Worm (Caenorhabditis elegans) whole organism, young adult: Measurements from ENCODE around the gene odr-10.

Source experiments
- B0019.2 ChIP-seq: fragments of 200-800 bp; sonication (Bioruptor generic); conservative IDR thresholded peaks from 2 replicates; pipeline ENCODE4 v1.3.6; 2022; ENCODE audit warnings: missing genetic modification reagents, missing genetic modification characterization, missing compliant biosample characterization
- B0035.1 ChIP-seq: sonication (generic microtip); optimal IDR thresholded peaks from 2 replicates; lab custom pipeline; 2016; ENCODE audit warnings: missing genetic modification characterization, mild to moderate bottlenecking, missing compliant biosample characterization, missing genotype, missing genetic modification reagents
- C17E4.6 ChIP-seq: fragments of 200-800 bp; sonication (Bioruptor generic); IDR thresholded peaks from 2 replicates; pipeline ENCODE4 v1.3.6; 2022; ENCODE audit warnings: missing genetic modification reagents, missing genetic modification characterization, missing compliant biosample characterization
- F10E7.11 ChIP-seq: sonication (generic microtip); optimal IDR thresholded peaks from 2 replicates; lab custom pipeline; 2017; ENCODE audit warnings: mild to moderate bottlenecking, missing genetic modification characterization, moderate library complexity, missing compliant biosample characterization
- F22D6.2 ChIP-seq: sonication (generic microtip); optimal IDR thresholded peaks from 2 replicates; lab custom pipeline; 2016; ENCODE audit warnings: mild to moderate bottlenecking, missing genetic modification characterization, missing compliant biosample characterization
- F33H1.4 ChIP-seq: fragments of 200-800 bp; sonication (Bioruptor generic); IDR thresholded peaks from 2 replicates; pipeline ENCODE4 v1.3.6; 2022; ENCODE audit warnings: missing genetic modification reagents, missing genetic modification characterization, missing compliant biosample characterization
- F37B4.10 ChIP-seq: fragments of 200-800 bp; sonication (Bioruptor generic); IDR thresholded peaks from 2 replicates; pipeline ENCODE4 v1.3.6; 2022; ENCODE audit warnings: missing genetic modification characterization, missing compliant biosample characterization
- F52B5.7 ChIP-seq: sonication (generic microtip); optimal IDR thresholded peaks from 2 replicates; lab custom pipeline; 2016; ENCODE audit warnings: mild to moderate bottlenecking, missing genetic modification characterization, missing compliant biosample characterization
- F55B11.4 ChIP-seq: sonication (generic microtip); optimal IDR thresholded peaks from 2 replicates; lab custom pipeline; 2016; ENCODE audit warnings: missing compliant biosample characterization, missing genetic modification characterization, borderline replicate concordance; ENCODE audit not compliant: insufficient read depth
- K12H6.12 ChIP-seq: fragments of 200-800 bp; sonication (Bioruptor generic); optimal IDR thresholded peaks from 2 replicates; lab custom pipeline; 2018; ENCODE audit warnings: mild to moderate bottlenecking, missing genetic modification characterization, missing compliant biosample characterization
- T26A5.8 ChIP-seq: sonication (generic microtip); optimal IDR thresholded peaks from 2 replicates; lab custom pipeline; 2016; ENCODE audit warnings: missing genetic modification characterization, missing compliant biosample characterization
- Y53F4B.3 ChIP-seq: fragments of 200-800 bp; sonication (Bioruptor generic); IDR thresholded peaks from 2 replicates; pipeline ENCODE4 v1.3.6; 2022; ENCODE audit warnings: missing genetic modification reagents, missing genetic modification characterization, missing compliant biosample characterization
- Y67H2A.10 ChIP-seq: fragments of 200-800 bp; sonication (Bioruptor generic); conservative IDR thresholded peaks from 2 replicates; pipeline ENCODE4 v1.3.6; 2022; ENCODE audit warnings: missing genetic modification reagents, missing genetic modification characterization, missing compliant biosample characterization
- ama-1 ChIP-seq, 3 experiments: fragments of 150-350 bp in 1 of 3; sonication (generic microtip) in 2 of 3; optimal IDR thresholded peaks; 2 replicates each; lab custom pipeline; 2014 to 2018; ENCODE audit warnings: missing biosample characterization in 2 of 3, missing genetic modification characterization in 2 of 3, missing genetic modification reagents in 2 of 3
- aptf-3 ChIP-seq: fragments of 200-800 bp; sonication (Bioruptor generic); IDR thresholded peaks from 2 replicates; pipeline ENCODE4 v1.3.6; 2022; ENCODE audit warnings: missing genetic modification characterization, missing compliant biosample characterization
- atf-7 ChIP-seq: sonication (generic microtip); optimal IDR thresholded peaks from 2 replicates; lab custom pipeline; 2017; ENCODE audit warnings: mild to moderate bottlenecking, missing genetic modification characterization, missing compliant biosample characterization
- athp-1 ChIP-seq: sonication (generic microtip); optimal IDR thresholded peaks from 2 replicates; lab custom pipeline; 2017; ENCODE audit warnings: mild to moderate bottlenecking, missing genetic modification characterization, missing compliant biosample characterization
- attf-5 ChIP-seq: fragments of 200-800 bp; sonication (Bioruptor generic); optimal IDR thresholded peaks from 2 replicates; lab custom pipeline; 2018; ENCODE audit warnings: mild to moderate bottlenecking, missing genetic modification characterization, missing compliant biosample characterization
- ccch-3 ChIP-seq: fragments of 200-800 bp; sonication (Bioruptor generic); optimal IDR thresholded peaks from 2 replicates; lab custom pipeline; 2018; ENCODE audit warnings: mild to moderate bottlenecking, missing genetic modification characterization, missing compliant biosample characterization
- cebp-2 ChIP-seq: fragments of 200-800 bp; sonication (Bioruptor generic); IDR thresholded peaks from 2 replicates; pipeline ENCODE4 v1.3.6; 2022; ENCODE audit warnings: missing genetic modification characterization, missing compliant biosample characterization
- ceh-100 ChIP-seq: fragments of 200-800 bp; sonication (Bioruptor generic); IDR thresholded peaks from 2 replicates; pipeline ENCODE4 v1.3.6; 2022; ENCODE audit warnings: missing genetic modification reagents, missing genetic modification characterization, missing compliant biosample characterization
- ceh-91 ChIP-seq: fragments of 200-800 bp; sonication (Bioruptor generic); IDR thresholded peaks from 2 replicates; pipeline ENCODE4 v1.3.6; 2022; ENCODE audit warnings: missing genetic modification reagents, missing genetic modification characterization, missing compliant biosample characterization
- dpff-1 ChIP-seq: sonication (generic microtip); optimal IDR thresholded peaks from 2 replicates; lab custom pipeline; 2017; ENCODE audit warnings: mild to moderate bottlenecking, missing genetic modification characterization, missing compliant biosample characterization
- dpl-1 ChIP-seq: fragments of 150-350 bp; optimal IDR thresholded peaks from 2 replicates; lab custom pipeline; 2014; ENCODE audit warnings: missing biosample characterization, missing genetic modification reagents, missing genetic modification characterization
- hmg-1.2 ChIP-seq: fragments of 200-800 bp; sonication (Bioruptor generic); IDR thresholded peaks from 2 replicates; pipeline ENCODE4 v1.3.6; 2022; ENCODE audit warnings: missing genetic modification reagents, missing genetic modification characterization, missing compliant biosample characterization
- hmg-20 ChIP-seq: fragments of 200-800 bp; sonication (Bioruptor generic); IDR thresholded peaks from 2 replicates; pipeline ENCODE4 v1.3.6; 2022; ENCODE audit warnings: missing genetic modification reagents, missing genetic modification characterization, missing compliant biosample characterization
- hsf-1 ChIP-seq: fragments of 200-800 bp; sonication (Bioruptor generic); IDR thresholded peaks from 2 replicates; pipeline ENCODE4 v1.3.6; 2022; ENCODE audit warnings: missing genetic modification reagents, missing genetic modification characterization, missing compliant biosample characterization
- let-526 ChIP-seq: fragments of 200-800 bp; sonication (Bioruptor generic); IDR thresholded peaks from 2 replicates; pipeline ENCODE4 v1.3.6; 2022; ENCODE audit warnings: missing genetic modification reagents, missing genetic modification characterization, missing compliant biosample characterization
- lir-1 ChIP-seq: fragments of 200-800 bp; sonication (Bioruptor generic); conservative IDR thresholded peaks from 2 replicates; pipeline ENCODE4 v1.3.6; 2022; ENCODE audit warnings: missing genetic modification reagents, missing genetic modification characterization, missing compliant biosample characterization
- madf-6 ChIP-seq: fragments of 200-800 bp; sonication (Bioruptor generic); IDR thresholded peaks from 2 replicates; pipeline ENCODE4 v1.3.6; 2022; ENCODE audit warnings: missing genetic modification reagents, missing genetic modification characterization, missing compliant biosample characterization
- mel-28 ChIP-seq: sonication (generic microtip); optimal IDR thresholded peaks from 2 replicates; lab custom pipeline; 2016; ENCODE audit warnings: borderline replicate concordance, mild to moderate bottlenecking, missing genetic modification characterization, missing compliant biosample characterization
- nfya-1 ChIP-seq: sonication (generic microtip); optimal IDR thresholded peaks from 2 replicates; lab custom pipeline; 2017; ENCODE audit warnings: antibody characterized with exemption, missing compliant biosample characterization, missing genetic modification characterization, borderline replicate concordance; ENCODE audit not compliant: insufficient read depth
- nfya-2 ChIP-seq: fragments of 200-800 bp; sonication (Bioruptor generic); IDR thresholded peaks from 2 replicates; pipeline ENCODE4 v1.3.6; 2022; ENCODE audit warnings: missing genetic modification reagents, missing genetic modification characterization, missing compliant biosample characterization
- nhr-27 ChIP-seq: fragments of 200-800 bp; sonication (Bioruptor generic); optimal IDR thresholded peaks from 2 replicates; lab custom pipeline; 2018; ENCODE audit warnings: mild to moderate bottlenecking, missing genetic modification characterization, moderate library complexity, missing compliant biosample characterization
- nhr-80 ChIP-seq: sonication (generic microtip); optimal IDR thresholded peaks from 2 replicates; lab custom pipeline; 2016; ENCODE audit warnings: missing genetic modification characterization, missing compliant biosample characterization
- nhr-90 ChIP-seq: sonication (generic microtip); optimal IDR thresholded peaks from 2 replicates; lab custom pipeline; 2016; ENCODE audit warnings: missing genotype, mild to moderate bottlenecking, missing genetic modification characterization, missing compliant biosample characterization
- pha-4 ChIP-seq: fragments of 150-350 bp; sonication (generic microtip); optimal IDR thresholded peaks from 2 replicates; lab custom pipeline; 2014; ENCODE audit warnings: missing biosample characterization, missing genetic modification reagents, missing genetic modification characterization
- rcor-1 ChIP-seq: fragments of 200-800 bp; sonication (Bioruptor generic); IDR thresholded peaks from 2 replicates; pipeline ENCODE4 v1.3.6; 2022; ENCODE audit warnings: missing genetic modification reagents, missing genetic modification characterization, missing compliant biosample characterization
- rpc-1 ChIP-seq, 2 experiments: fragments of 150-350 bp in 1 of 2; sonication (generic microtip) in 1 of 2; optimal IDR thresholded peaks; 2 replicates each; lab custom pipeline; 2014 to 2018; ENCODE audit warnings: missing biosample characterization in 1 of 2, missing genetic modification characterization in 1 of 2, missing genetic modification reagents in 1 of 2, missing genotype in 1 of 2
- sdz-38 ChIP-seq: sonication (generic microtip); optimal IDR thresholded peaks from 2 replicates; lab custom pipeline; 2016; ENCODE audit warnings: missing genotype, missing genetic modification characterization, missing compliant biosample characterization
- sea-2 ChIP-seq: fragments of 200-800 bp; sonication (Bioruptor generic); IDR thresholded peaks from 2 replicates; pipeline ENCODE4 v1.3.6; 2022; ENCODE audit warnings: missing genetic modification characterization, missing compliant biosample characterization
- snpc-3.4 ChIP-seq: sonication (generic microtip); optimal IDR thresholded peaks from 2 replicates; lab custom pipeline; 2017; ENCODE audit warnings: missing genetic modification characterization, mild to moderate bottlenecking, missing compliant biosample characterization, antibody characterized with exemption, moderate library complexity, missing genotype, missing genetic modification reagents
- sptf-2 ChIP-seq: fragments of 200-800 bp; sonication (Bioruptor generic); optimal IDR thresholded peaks from 2 replicates; lab custom pipeline; 2018; ENCODE audit warnings: mild to moderate bottlenecking, missing genetic modification characterization, missing compliant biosample characterization
- unc-130 ChIP-seq: sonication (generic microtip); optimal IDR thresholded peaks from 2 replicates; lab custom pipeline; 2016; ENCODE audit warnings: missing genetic modification reagents, missing genetic modification characterization, missing compliant biosample characterization
- xnd-1 ChIP-seq: sonication (generic microtip); optimal IDR thresholded peaks from 2 replicates; lab custom pipeline; 2016; ENCODE audit warnings: missing genotype, missing genetic modification reagents, missing genetic modification characterization, missing compliant biosample characterization
- zfh-2 ChIP-seq: fragments of 200-800 bp; sonication (Bioruptor generic); conservative IDR thresholded peaks from 2 replicates; pipeline ENCODE4 v1.3.6; 2022; ENCODE audit warnings: missing genetic modification reagents, missing genetic modification characterization, missing compliant biosample characterization
- ztf-18 ChIP-seq: sonication (generic microtip); optimal IDR thresholded peaks from 2 replicates; lab custom pipeline; 2016; ENCODE audit warnings: missing genotype, mild to moderate bottlenecking, missing genetic modification characterization, missing compliant biosample characterization
- ztf-26 ChIP-seq: sonication (generic microtip); optimal IDR thresholded peaks from 2 replicates; lab custom pipeline; 2017; ENCODE audit warnings: missing genetic modification characterization, missing compliant biosample characterization
- ztf-28 ChIP-seq: fragments of 200-800 bp; sonication (Bioruptor generic); IDR thresholded peaks from 2 replicates; pipeline ENCODE4 v1.3.6; 2022; ENCODE audit warnings: missing genetic modification reagents, missing genetic modification characterization, missing compliant biosample characterization

Gene odr-10

DNA sequence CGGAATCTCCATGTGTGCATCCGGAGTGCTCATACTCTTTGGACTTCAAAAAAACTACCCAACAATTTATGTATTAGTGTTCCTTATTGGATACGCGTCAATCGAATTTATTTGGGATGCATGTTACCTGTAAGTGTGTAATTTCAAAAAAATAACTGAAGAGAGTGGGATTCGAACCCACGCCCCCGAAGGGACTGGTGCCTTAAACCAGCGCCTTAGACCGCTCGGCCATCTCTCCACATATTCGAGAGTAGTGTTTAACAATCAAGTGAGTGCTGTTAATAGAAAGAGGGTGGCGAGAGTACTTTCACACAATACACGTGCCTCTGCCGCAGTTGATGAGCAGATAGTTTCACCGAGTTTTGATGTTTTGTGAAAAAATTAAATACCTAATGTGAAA lies 37.2 kb upstream of the odr-10 start (continued):
- TF ChIP-seq ccch-3 (GFP tag; lab: Kevin White, UChicago) (no peak), F33H1.4 (GFP tag; lab: Robert Waterston, UW) (no peak), zfh-2 (GFP tag; lab: Robert Waterston, UW) (no peak), rcor-1 (peak; percentile 50; the same call in 1 of the 2 replicates), ama-1 (optimal IDR thresholded peaks at IDR 0.05; lab: Kevin White, UChicago) (no peak), ama-1 (GFP tag; optimal IDR thresholded peaks at IDR 0.05; lab: Kevin White, UChicago) (peak; percentile 42 to 73), T26A5.8 (peak; percentile 34), B0035.1 (peak; percentile 4), Y53F4B.3 (GFP tag; lab: Robert Waterston, UW) (0 out of 2 replicates have a peak, but pooled peaks have one; percentile 39), let-526 (GFP tag; lab: Robert Waterston, UW) (no peak), dpff-1 (no peak), nhr-90 (tag; lab: Kevin White, UChicago) (peak; percentile 82), B0019.2 (GFP tag; lab: Robert Waterston, UW) (0 out of 2 replicates have a peak, but pooled peaks have one; percentile 7), K12H6.12 (peak; percentile 43), pha-4 (tag; lab: Kevin White, UChicago) (no peak), Y67H2A.10 (GFP tag; lab: Robert Waterston, UW) (no peak), rpc-1 (optimal IDR thresholded peaks at IDR 0.05; lab: Kevin White, UChicago) (peak; percentile 85), rpc-1 (tag; optimal IDR thresholded peaks at IDR 0.05; lab: Kevin White, UChicago) (peak; percentile 89), mel-28 (tag; lab: Kevin White, UChicago) (no peak), atf-7 (no peak), C17E4.6 (GFP tag; lab: Robert Waterston, UW) (no peak), F10E7.11 (tag; lab: Kevin White, UChicago) (no peak), dpl-1 (GFP tag; lab: Kevin White, UChicago) (no peak), nhr-27 (no peak), hmg-1.2 (GFP tag; lab: Robert Waterston, UW) (peak; percentile 80), sea-2 (no peak), nfya-1 (tag; lab: Kevin White, UChicago) (no peak), athp-1 (no peak), F37B4.10 (GFP tag; lab: Robert Waterston, UW) (no peak), ztf-18 (tag; lab: Kevin White, UChicago) (no peak), lir-1 (GFP tag; lab: Robert Waterston, UW) (no peak), F52B5.7 (tag; lab: Kevin White, UChicago) (peak; percentile 64), ztf-26 (no peak), sptf-2 (GFP tag; lab: Kevin White, UChicago) (peak; percentile 37), sdz-38 (tag; lab: Kevin White, UChicago) (no peak), nhr-80 (tag; lab: Kevin White, UChicago) (peak; percentile 36), xnd-1 (tag; lab: Kevin White, UChicago) (no peak), ceh-91 (GFP tag; lab: Robert Waterston, UW) (no peak), nfya-2 (GFP tag; lab: Robert Waterston, UW) (no peak), ceh-100 (GFP tag; lab: Robert Waterston, UW) (peak; percentile 59), unc-130 (GFP tag; lab: Kevin White, UChicago) (peak; percentile 58), cebp-2 (GFP tag; lab: Robert Waterston, UW) (no peak), madf-6 (GFP tag; lab: Robert Waterston, UW) (no peak), F22D6.2 (tag; lab: Kevin White, UChicago) (no peak), snpc-3.4 (tag; lab: Kevin White, UChicago) (peak; percentile 42), hmg-20 (peak; percentile 56; the same call in 1 of the 2 replicates), attf-5 (peak; percentile 55), hsf-1 (GFP tag; lab: Robert Waterston, UW) (no peak), ztf-28 (GFP tag; lab: Robert Waterston, UW) (no peak), aptf-3 (0 out of 2 replicates have a peak, but pooled peaks have one; percentile 49), F55B11.4 (tag; lab: Kevin White, UChicago) (no peak)
